Fruit fly (Drosophila melanogaster) whole organism, embryonic: ENCODE results near the gene Mkk4.
A peak's percentile ranks its signal among the peaks of the same experiment; 100 is the strongest.

Experiments
- Bgb ChIP-seq: fragments of 200-800 bp; sonication (Bioruptor generic); IDR thresholded peaks from 2 replicates; pipeline ENCODE4 v1.3.6; 2022; ENCODE audit warnings: missing biosample characterization, missing genetic modification characterization; ENCODE audit not compliant: partially characterized antibody
- CG11247 ChIP-seq: fragments of 200-800 bp; sonication (Bioruptor generic); IDR thresholded peaks from 2 replicates; pipeline ENCODE4 v1.3.6; 2022; ENCODE audit warnings: missing biosample characterization, missing genetic modification characterization
- CG11456 ChIP-seq: fragments of 200-800 bp; sonication (Bioruptor generic); IDR thresholded peaks from 3 replicates; pipeline ENCODE4 v1.3.6; 2022; ENCODE audit warnings: missing biosample characterization, missing genetic modification characterization
- CG12236 ChIP-seq: fragments of 200-800 bp; sonication (Bioruptor generic); optimal IDR thresholded peaks from 2 replicates; lab custom pipeline; 2016; ENCODE audit warnings: missing biosample characterization, missing genetic modification characterization
- CG12744 ChIP-seq: fragments of 200-800 bp; sonication (Bioruptor generic); optimal IDR thresholded peaks from 2 replicates; lab custom pipeline; 2016; ENCODE audit warnings: missing biosample characterization, missing genetic modification characterization
- CG12942 ChIP-seq: fragments of 200-800 bp; sonication (Bioruptor generic); optimal IDR thresholded peaks from 3 replicates; lab custom pipeline; 2016; ENCODE audit warnings: missing biosample characterization, missing genetic modification characterization
- CG15011 ChIP-seq: fragments of 200-800 bp; sonication (Bioruptor generic); optimal IDR thresholded peaks from 3 replicates; lab custom pipeline; 2018; ENCODE audit warnings: missing biosample characterization, mild to moderate bottlenecking, missing genetic modification characterization
- CG2116 ChIP-seq: fragments of 200-800 bp; sonication (Bioruptor generic); optimal IDR thresholded peaks from 3 replicates; lab custom pipeline; 2018; ENCODE audit warnings: missing biosample characterization, mild to moderate bottlenecking, missing genetic modification characterization
- CG2678 ChIP-seq: fragments of 200-800 bp; sonication (Bioruptor generic); optimal IDR thresholded peaks from 3 replicates; lab custom pipeline; 2019; ENCODE audit warnings: missing biosample characterization, mild to moderate bottlenecking, missing genetic modification characterization, moderate library complexity
- CG30020 ChIP-seq: fragments of 200-800 bp; optimal IDR thresholded peaks from 2 replicates; lab custom pipeline; 2019; ENCODE audit warnings: missing biosample characterization, mild to moderate bottlenecking, missing genetic modification characterization, moderate library complexity
- CG30431 ChIP-seq: fragments of 200-800 bp; sonication (Bioruptor generic); optimal IDR thresholded peaks from 2 replicates; lab custom pipeline; 2017; ENCODE audit warnings: missing biosample characterization, missing genetic modification characterization
- CG3065 ChIP-seq: fragments of 200-800 bp; sonication (Bioruptor generic); optimal IDR thresholded peaks from 2 replicates; lab custom pipeline; 2016; ENCODE audit warnings: missing biosample characterization, missing genetic modification characterization
- CG3281 ChIP-seq: fragments of 200-800 bp; sonication (Bioruptor generic); optimal IDR thresholded peaks from 3 replicates; lab custom pipeline; 2017; ENCODE audit warnings: missing biosample characterization, mild to moderate bottlenecking, missing genetic modification characterization
- CG4282 ChIP-seq: fragments of 200-800 bp; sonication (Bioruptor generic); optimal IDR thresholded peaks from 2 replicates; lab custom pipeline; 2016; ENCODE audit warnings: missing biosample characterization, missing genetic modification characterization
- CG43689 ChIP-seq: fragments of 200-800 bp; sonication (Bioruptor generic); IDR thresholded peaks from 2 replicates; pipeline ENCODE4 v1.3.6; 2022; ENCODE audit warnings: missing biosample characterization, missing genetic modification characterization
- CG5180 ChIP-seq: fragments of 200-800 bp; sonication (Bioruptor generic); optimal IDR thresholded peaks from 3 replicates; lab custom pipeline; 2017; ENCODE audit warnings: missing biosample characterization, missing genetic modification characterization, mild to moderate bottlenecking, moderate library complexity, missing genetic modification reagents
- CG6683 ChIP-seq: fragments of 200-800 bp; sonication (Bioruptor generic); optimal IDR thresholded peaks from 2 replicates; lab custom pipeline; 2017; ENCODE audit warnings: missing biosample characterization, mild to moderate bottlenecking, missing genetic modification characterization, missing genetic modification reagents
- CG8089 ChIP-seq: fragments of 200-800 bp; sonication (Bioruptor generic); optimal IDR thresholded peaks from 3 replicates; lab custom pipeline; 2016; ENCODE audit warnings: missing biosample characterization, missing genetic modification characterization
- CTCF ChIP-seq: fragments of 200-800 bp; sonication (Bioruptor generic); optimal IDR thresholded peaks from 2 replicates; lab custom pipeline; 2017; ENCODE audit warnings: missing biosample characterization, mild to moderate bottlenecking, missing genetic modification characterization, moderate library complexity
- Camta ChIP-seq: fragments of 200-800 bp; sonication (Bioruptor generic); optimal IDR thresholded peaks from 2 replicates; lab custom pipeline; 2016; ENCODE audit warnings: missing biosample characterization, missing genetic modification characterization
- Dek ChIP-seq: fragments of 200-800 bp; sonication (Bioruptor generic); optimal IDR thresholded peaks from 3 replicates; lab custom pipeline; 2019; ENCODE audit warnings: missing biosample characterization, mild to moderate bottlenecking, missing genetic modification characterization, moderate library complexity
- H15 ChIP-seq: fragments of 200-800 bp; sonication (Bioruptor generic); IDR thresholded peaks from 3 replicates; pipeline ENCODE4 v1.3.6; 2022; ENCODE audit warnings: missing biosample characterization, missing genetic modification characterization
- HHEX ChIP-seq: fragments of 200-800 bp; sonication (Bioruptor generic); optimal IDR thresholded peaks from 3 replicates; lab custom pipeline; 2017; ENCODE audit warnings: missing biosample characterization, mild to moderate bottlenecking, missing genetic modification characterization, missing genetic modification reagents
- HLHmδ ChIP-seq: fragments of 200-800 bp; sonication (Bioruptor generic); optimal IDR thresholded peaks from 2 replicates; lab custom pipeline; 2018; ENCODE audit warnings: missing biosample characterization, mild to moderate bottlenecking, missing genetic modification characterization, moderate library complexity
- Hand ChIP-seq: fragments of 200-800 bp; sonication (Bioruptor generic); optimal IDR thresholded peaks from 2 replicates; lab custom pipeline; 2017; ENCODE audit warnings: mild to moderate bottlenecking, missing biosample characterization, missing genetic modification reagents, missing genetic modification characterization
- Kr ChIP-seq: fragments of 200-800 bp; sonication (Bioruptor generic); optimal IDR thresholded peaks from 2 replicates; lab custom pipeline; 2017; ENCODE audit warnings: missing biosample characterization, mild to moderate bottlenecking, missing genetic modification characterization
- Lim3 ChIP-seq: fragments of 200-800 bp; sonication (Bioruptor generic); IDR thresholded peaks from 2 replicates; pipeline ENCODE4 v1.3.6; 2022; ENCODE audit warnings: missing biosample characterization, missing genetic modification characterization
- Mrtf ChIP-seq: fragments of 200-800 bp; sonication (Bioruptor generic); IDR thresholded peaks from 3 replicates; pipeline ENCODE4 v1.3.6; 2022; ENCODE audit warnings: missing biosample characterization, missing genetic modification characterization
- Neu2 ChIP-seq: fragments of 200-800 bp; sonication (Bioruptor generic); optimal IDR thresholded peaks from 3 replicates; lab custom pipeline; 2016; ENCODE audit warnings: missing biosample characterization, missing genetic modification characterization, borderline replicate concordance
- Nf-YB ChIP-seq: fragments of 200-800 bp; sonication (Bioruptor generic); optimal IDR thresholded peaks from 3 replicates; lab custom pipeline; 2019; ENCODE audit warnings: missing biosample characterization, mild to moderate bottlenecking, missing genetic modification characterization, moderate library complexity
- Rx ChIP-seq: fragments of 200-800 bp; sonication (Bioruptor generic); IDR thresholded peaks from 2 replicates; pipeline ENCODE4 v1.3.6; 2022; ENCODE audit warnings: missing biosample characterization, missing genetic modification characterization
- Sin3A ChIP-seq: fragments of >200 bp; optimal IDR thresholded peaks from 2 replicates; lab custom pipeline; 2018
- al ChIP-seq: fragments of 200-800 bp; sonication (Bioruptor generic); IDR thresholded peaks from 2 replicates; pipeline ENCODE4 v1.3.6; 2022; ENCODE audit warnings: missing biosample characterization, missing genetic modification characterization
- ash1 ChIP-seq: fragments of 200-800 bp; sonication (Bioruptor generic); optimal IDR thresholded peaks from 2 replicates; lab custom pipeline; 2018; ENCODE audit warnings: missing biosample characterization, mild to moderate bottlenecking, missing genetic modification characterization
- caup ChIP-seq: fragments of 200-800 bp; sonication (Bioruptor generic); optimal IDR thresholded peaks from 3 replicates; lab custom pipeline; 2017; ENCODE audit warnings: missing biosample characterization, mild to moderate bottlenecking, missing genetic modification characterization, moderate library complexity; ENCODE audit not compliant: severe bottlenecking
- eve ChIP-seq, 2 experiments: fragments of >200 bp; optimal IDR thresholded peaks; 2 replicates each; lab custom pipeline; 2017; ENCODE audit warnings: missing biosample characterization in 2 of 2, missing genetic modification characterization in 2 of 2
- fru ChIP-seq: fragments of >200 bp; optimal IDR thresholded peaks from 2 replicates; lab custom pipeline; 2017
- gcm2 ChIP-seq: fragments of 200-800 bp; sonication (Bioruptor generic); optimal IDR thresholded peaks from 2 replicates; lab custom pipeline; 2016; ENCODE audit warnings: missing biosample characterization, missing genetic modification characterization
- grau ChIP-seq: fragments of 200-800 bp; optimal IDR thresholded peaks from 3 replicates; lab custom pipeline; 2019; ENCODE audit warnings: missing biosample characterization, mild to moderate bottlenecking, missing genetic modification characterization, moderate library complexity
- gsb ChIP-seq: fragments of 200-800 bp; sonication (Bioruptor generic); IDR thresholded peaks from 2 replicates; pipeline ENCODE4 v1.3.6; 2022; ENCODE audit warnings: missing biosample characterization, missing genetic modification characterization
- gsb-n ChIP-seq: fragments of 200-800 bp; sonication (Bioruptor generic); optimal IDR thresholded peaks from 3 replicates; lab custom pipeline; 2018; ENCODE audit warnings: missing biosample characterization, mild to moderate bottlenecking, missing genetic modification characterization
- mirr ChIP-seq: fragments of 200-800 bp; sonication (Bioruptor generic); optimal IDR thresholded peaks from 3 replicates; lab custom pipeline; 2018; ENCODE audit warnings: missing biosample characterization, mild to moderate bottlenecking, missing genetic modification characterization
- oc ChIP-seq: fragments of 200-800 bp; sonication (Bioruptor generic); optimal IDR thresholded peaks from 2 replicates; lab custom pipeline; 2018; ENCODE audit warnings: missing biosample characterization, mild to moderate bottlenecking, missing genetic modification characterization, moderate library complexity
- pita ChIP-seq: fragments of 200-800 bp; sonication (Bioruptor generic); optimal IDR thresholded peaks from 2 replicates; lab custom pipeline; 2017; ENCODE audit warnings: missing biosample characterization, mild to moderate bottlenecking, missing genetic modification characterization
- sens-2 ChIP-seq: fragments of 200-800 bp; sonication (Bioruptor generic); IDR thresholded peaks from 2 replicates; pipeline ENCODE4 v1.3.6; 2022; ENCODE audit warnings: missing biosample characterization, missing genetic modification characterization
- slou ChIP-seq: fragments of 200-800 bp; sonication (Bioruptor generic); optimal IDR thresholded peaks from 3 replicates; lab custom pipeline; 2016; ENCODE audit warnings: missing biosample characterization, missing genetic modification characterization
- sug ChIP-seq: fragments of 200-800 bp; optimal IDR thresholded peaks from 2 replicates; lab custom pipeline; 2019; ENCODE audit warnings: missing biosample characterization, mild to moderate bottlenecking, missing genetic modification characterization, moderate library complexity
- tx ChIP-seq: fragments of 200-800 bp; sonication (Bioruptor generic); optimal IDR thresholded peaks from 2 replicates; lab custom pipeline; 2016; ENCODE audit warnings: missing biosample characterization, missing genetic modification characterization
- wdn ChIP-seq: fragments of 200-800 bp; sonication (Bioruptor generic); IDR thresholded peaks from 2 replicates; pipeline ENCODE4 v1.3.6; 2022; ENCODE audit warnings: missing biosample characterization, missing genetic modification characterization
- zen ChIP-seq: fragments of 200-800 bp; sonication (Bioruptor generic); optimal IDR thresholded peaks from 3 replicates; lab custom pipeline; 2018; ENCODE audit warnings: missing biosample characterization, mild to moderate bottlenecking, missing genetic modification characterization, moderate library complexity
- zfh1 ChIP-seq: fragments of 200-800 bp; sonication (Bioruptor generic); IDR thresholded peaks from 3 replicates; pipeline ENCODE4 v1.3.6; 2022; ENCODE audit warnings: missing biosample characterization, missing genetic modification characterization

Gene Mkk4

dm6 chr3R:8659200-8659897 is 8.8 kb upstream of the Mkk4 start (continued):
- no peak for TF ChIP-seq gcm2
- peak; percentile 55 for TF ChIP-seq gsb-n (tag; lab: Kevin White, UChicago)
- TF ChIP-seq CG2678 (tag; lab: Kevin White, UChicago), result peak; percentile 56
- TF ChIP-seq Camta (GFP tag; lab: Kevin White, UChicago), result peak; percentile 64
- peak; percentile 40; the same call in 1 of the 2 replicates for TF ChIP-seq gsb
- no peak for TF ChIP-seq Lim3
- no peak for TF ChIP-seq CG3065
- TF ChIP-seq eve (GFP tag; optimal IDR thresholded peaks at IDR 0.05; lab: Kevin White, UChicago), result no peak
- TF ChIP-seq CG12744 (GFP tag; lab: Kevin White, UChicago), result no peak
- TF ChIP-seq CG43689, result no peak
- TF ChIP-seq grau (tag; lab: Kevin White, UChicago), result peak; percentile 46
- peak; percentile 65 for TF ChIP-seq caup
- peak; percentile 73 for TF ChIP-seq oc (tag; lab: Kevin White, UChicago)
- peak; percentile 6 for TF ChIP-seq CG6683 (GFP tag; lab: Kevin White, UChicago)
- TF ChIP-seq H15, result no peak
- TF ChIP-seq pita (GFP tag; lab: Kevin White, UChicago), result no peak
- TF ChIP-seq Kr (GFP tag; lab: Kevin White, UChicago), result no peak
- TF ChIP-seq CG15011 (GFP tag; lab: Kevin White, UChicago), result peak; percentile 52
- peak; percentile 44 for TF ChIP-seq zen (tag; lab: Kevin White, UChicago)
- no peak for TF ChIP-seq CG12236 (GFP tag; lab: Kevin White, UChicago)
- TF ChIP-seq CG11247 (GFP tag; lab: Robert Waterston, UW), result no peak
- TF ChIP-seq CG3281, result peak; percentile 74
- TF ChIP-seq Mrtf (GFP tag; lab: Robert Waterston, UW), result no peak
- TF ChIP-seq CG11456 (GFP tag; lab: Robert Waterston, UW), result peak; percentile 4; the same call in 1 of the 3 replicates
- TF ChIP-seq Hand (GFP tag; lab: Kevin White, UChicago), result peak; percentile 21
- TF ChIP-seq ash1, result peak; percentile 17
- peak; percentile 20; the same call in 1 of the 2 replicates for TF ChIP-seq Rx (GFP tag; lab: Robert Waterston, UW)
- no peak for TF ChIP-seq CG30020 (tag; lab: Kevin White, UChicago)
- peak; percentile 19 for TF ChIP-seq CTCF (GFP tag; lab: Kevin White, UChicago)
- no peak for TF ChIP-seq CG30431 (GFP tag; lab: Kevin White, UChicago)
- TF ChIP-seq Nf-YB, result peak; percentile 7
- TF ChIP-seq Neu2 (GFP tag; lab: Kevin White, UChicago), result no peak
- TF ChIP-seq al (GFP tag; lab: Robert Waterston, UW), result no peak
- no peak for TF ChIP-seq HLHmδ (GFP tag; lab: Kevin White, UChicago)
- TF ChIP-seq tx, result peak; percentile 6
- TF ChIP-seq mirr (GFP tag; lab: Kevin White, UChicago), result peak; percentile 70
- TF ChIP-seq CG5180, result peak; percentile 70
- 0 out of 2 replicates have a peak, but pooled peaks have one; percentile 16 for TF ChIP-seq sens-2 (GFP tag; lab: Robert Waterston, UW)
- TF ChIP-seq CG8089 (GFP tag; lab: Kevin White, UChicago), result peak; percentile 30
- TF ChIP-seq Sin3A (lab: Kevin White, UChicago), result no peak
- TF ChIP-seq CG4282 (GFP tag; lab: Kevin White, UChicago), result peak; percentile 37
- TF ChIP-seq zfh1, result peak; percentile 75; the same call in 2 of the 3 replicates
- no peak for TF ChIP-seq fru (lab: Kevin White, UChicago)
- peak; percentile 22 for TF ChIP-seq CG12942 (GFP tag; lab: Kevin White, UChicago)
- peak; percentile 69 for TF ChIP-seq HHEX (GFP tag; lab: Kevin White, UChicago)
- no peak for TF ChIP-seq CG2116 (GFP tag; lab: Kevin White, UChicago)
- peak; percentile 59 for TF ChIP-seq sug (tag; lab: Kevin White, UChicago)
- TF ChIP-seq Dek (tag; lab: Kevin White, UChicago), result peak; percentile 63
- TF ChIP-seq wdn, result peak; percentile 34; the same call in 1 of the 2 replicates
- peak; percentile 32; the same call in 1 of the 2 replicates for TF ChIP-seq Bgb (GFP tag; lab: Robert Waterston, UW)
- TF ChIP-seq slou (GFP tag; lab: Kevin White, UChicago), result peak; percentile 32
